Worm (Caenorhabditis elegans) whole organism, mixed stage, embryonic: ENCODE measurements around the gene T27A1.2.

Source experiments
- M03D4.4 ChIP-seq: sonication (generic microtip); optimal IDR thresholded peaks from 2 replicates; lab custom pipeline; 2017; ENCODE audit warnings: mild to moderate bottlenecking, missing genetic modification characterization, missing compliant biosample characterization
- bed-3 ChIP-seq: fragments of 200-800 bp; sonication (Bioruptor generic); optimal IDR thresholded peaks from 3 replicates; lab custom pipeline; 2018; ENCODE audit warnings: mild to moderate bottlenecking, missing genetic modification characterization, moderate library complexity, missing compliant biosample characterization
- ceh-39 ChIP-seq: fragments of 150-350 bp; optimal IDR thresholded peaks from 2 replicates; lab custom pipeline; 2014; ENCODE audit warnings: missing biosample characterization, missing genetic modification characterization
- ceh-43 ChIP-seq: fragments of 200-800 bp; sonication (Bioruptor generic); optimal IDR thresholded peaks from 2 replicates; lab custom pipeline; 2018; ENCODE audit warnings: mild to moderate bottlenecking, missing genetic modification characterization, moderate library complexity, missing compliant biosample characterization
- ceh-83 ChIP-seq: fragments of 200-800 bp; sonication (Bioruptor generic); optimal IDR thresholded peaks from 2 replicates; lab custom pipeline; 2018; ENCODE audit warnings: mild to moderate bottlenecking, missing genetic modification characterization, missing compliant biosample characterization
- ces-1 ChIP-seq: fragments of 150-350 bp; optimal IDR thresholded peaks from 2 replicates; lab custom pipeline; 2014; ENCODE audit warnings: missing biosample characterization, missing genetic modification reagents, missing genetic modification characterization
- cnd-1 ChIP-seq: fragments of 200-800 bp; sonication (Bioruptor generic); optimal IDR thresholded peaks from 2 replicates; lab custom pipeline; 2018; ENCODE audit warnings: mild to moderate bottlenecking, missing genetic modification characterization, missing compliant biosample characterization
- drap-1 ChIP-seq: fragments of 200-800 bp; sonication (Bioruptor generic); optimal IDR thresholded peaks from 3 replicates; lab custom pipeline; 2018; ENCODE audit warnings: mild to moderate bottlenecking, missing genetic modification characterization, missing compliant biosample characterization
- elt-1 ChIP-seq: sonication (generic microtip); optimal IDR thresholded peaks from 2 replicates; lab custom pipeline; 2017; ENCODE audit warnings: missing genetic modification characterization, mild to moderate bottlenecking, missing compliant biosample characterization, antibody characterized with exemption, moderate library complexity, borderline replicate concordance; ENCODE audit not compliant: insufficient read depth
- elt-3 ChIP-seq: fragments of 150-350 bp; optimal IDR thresholded peaks from 2 replicates; lab custom pipeline; 2014; ENCODE audit warnings: missing biosample characterization, missing genetic modification characterization
- flh-1 ChIP-seq: fragments of 200-800 bp; sonication (Bioruptor generic); optimal IDR thresholded peaks from 2 replicates; lab custom pipeline; 2018; ENCODE audit warnings: mild to moderate bottlenecking, missing genetic modification characterization, moderate library complexity, missing compliant biosample characterization
- ham-2 ChIP-seq: fragments of 200-800 bp; sonication (Bioruptor generic); optimal IDR thresholded peaks from 2 replicates; lab custom pipeline; 2018; ENCODE audit warnings: mild to moderate bottlenecking, missing genetic modification characterization, missing compliant biosample characterization
- lin-13 ChIP-seq: fragments of 150-350 bp; optimal IDR thresholded peaks from 2 replicates; lab custom pipeline; 2014; ENCODE audit warnings: missing biosample characterization, missing genetic modification characterization
- lin-32 ChIP-seq: fragments of 200-800 bp; sonication (Bioruptor generic); optimal IDR thresholded peaks from 2 replicates; lab custom pipeline; 2018; ENCODE audit warnings: mild to moderate bottlenecking, missing genetic modification characterization, missing compliant biosample characterization
- lsy-2 ChIP-seq: fragments of 150-350 bp; optimal IDR thresholded peaks from 2 replicates; lab custom pipeline; 2014; ENCODE audit warnings: missing biosample characterization, missing genetic modification characterization
- mab-5 ChIP-seq: fragments of 150-350 bp; optimal IDR thresholded peaks from 2 replicates; lab custom pipeline; 2014; ENCODE audit warnings: missing biosample characterization, missing genetic modification characterization
- mep-1 ChIP-seq: fragments of 150-350 bp; optimal IDR thresholded peaks from 2 replicates; lab custom pipeline; 2017; ENCODE audit warnings: missing biosample characterization, missing genetic modification reagents, missing genetic modification characterization, inconsistent platforms
- mls-2 ChIP-seq: sonication (generic microtip); optimal IDR thresholded peaks from 2 replicates; lab custom pipeline; 2016; ENCODE audit warnings: mild to moderate bottlenecking, missing genetic modification characterization, moderate library complexity, missing compliant biosample characterization
- nhr-12 ChIP-seq: fragments of 150-350 bp; optimal IDR thresholded peaks from 2 replicates; lab custom pipeline; 2014; ENCODE audit warnings: missing biosample characterization, missing genetic modification characterization
- nhr-2 ChIP-seq: fragments of 150-350 bp; optimal IDR thresholded peaks from 2 replicates; lab custom pipeline; 2014; ENCODE audit warnings: missing biosample characterization, missing genetic modification characterization
- nhr-237 ChIP-seq: fragments of 150-350 bp; optimal IDR thresholded peaks from 2 replicates; lab custom pipeline; 2014; ENCODE audit warnings: missing biosample characterization, missing genetic modification characterization
- nhr-28 ChIP-seq: fragments of 150-350 bp; optimal IDR thresholded peaks from 2 replicates; lab custom pipeline; 2014; ENCODE audit warnings: missing biosample characterization, missing genetic modification characterization
- nhr-76 ChIP-seq: sonication (generic microtip); optimal IDR thresholded peaks from 2 replicates; lab custom pipeline; 2017; ENCODE audit warnings: missing biosample characterization, missing genetic modification characterization
- pha-4 ChIP-seq: fragments of 150-350 bp; optimal IDR thresholded peaks from 2 replicates; lab custom pipeline; 2018; ENCODE audit warnings: missing biosample characterization, missing genetic modification reagents, missing genetic modification characterization
- sem-2 ChIP-seq: fragments of 200-800 bp; sonication (Bioruptor generic); optimal IDR thresholded peaks from 2 replicates; lab custom pipeline; 2018; ENCODE audit warnings: mild to moderate bottlenecking, missing genetic modification characterization, missing compliant biosample characterization
- snpc-4 ChIP-seq: fragments of 150-350 bp; optimal IDR thresholded peaks from 2 replicates; lab custom pipeline; 2014; ENCODE audit warnings: missing biosample characterization, missing genetic modification characterization
- sptf-1 ChIP-seq: sonication (generic microtip); optimal IDR thresholded peaks from 2 replicates; lab custom pipeline; 2017; ENCODE audit warnings: mild to moderate bottlenecking, missing genetic modification characterization, moderate library complexity, missing compliant biosample characterization
- unc-120 ChIP-seq: sonication (generic microtip); optimal IDR thresholded peaks from 2 replicates; lab custom pipeline; 2017; ENCODE audit warnings: missing genetic modification characterization, missing compliant biosample characterization; ENCODE audit not compliant: poor library complexity, severe bottlenecking
- unc-62 ChIP-seq: fragments of 150-350 bp; optimal IDR thresholded peaks from 2 replicates; lab custom pipeline; 2014; ENCODE audit warnings: missing biosample characterization, missing genetic modification reagents, missing genetic modification characterization
- zip-8 ChIP-seq: fragments of 150-350 bp; optimal IDR thresholded peaks from 2 replicates; lab custom pipeline; 2014; ENCODE audit warnings: missing biosample characterization, missing genetic modification characterization
- ztf-11 ChIP-seq: fragments of 150-350 bp; optimal IDR thresholded peaks from 2 replicates; lab custom pipeline; 2014; ENCODE audit warnings: missing biosample characterization, missing genetic modification characterization

Gene T27A1.2

ce11 chrII:509230-509629 is 27.4 kb downstream of the T27A1.2 start, which contains the start of gene srh-105:
Gene srh-105, minus strand, starts transcription at chrII:509330.
- TF ChIP-seq ceh-43 (GFP tag; lab: Kevin White, UChicago) (no peak), sem-2 (GFP tag; lab: Kevin White, UChicago) (no peak), ces-1 (GFP tag; lab: Kevin White, UChicago) (no peak), ceh-83 (no peak), ceh-39 (tag; lab: Kevin White, UChicago) (no peak), flh-1 (no peak), lsy-2 (no peak), nhr-76 (tag; lab: Kevin White, UChicago) (no peak), nhr-2 (tag; lab: Kevin White, UChicago) (no peak), lin-13 (no peak), mls-2 (tag; lab: Kevin White, UChicago) (no peak), sptf-1 (tag; lab: Kevin White, UChicago) (no peak), bed-3 (GFP tag; lab: Kevin White, UChicago) (no peak), mep-1 (no peak), lin-32 (GFP tag; lab: Kevin White, UChicago) (no peak), snpc-4 (no peak)

ce11 chrII:508603-509002 is 28.1 kb downstream of the T27A1.2 start:
- TF ChIP-seq snpc-4 = no peak
- TF ChIP-seq elt-3 (tag; lab: Kevin White, UChicago) = no peak
- no peak for TF ChIP-seq unc-62 (GFP tag; lab: Kevin White, UChicago)
- no peak for TF ChIP-seq ceh-43 (GFP tag; lab: Kevin White, UChicago)
- no peak for TF ChIP-seq bed-3 (GFP tag; lab: Kevin White, UChicago)
- TF ChIP-seq sem-2 (GFP tag; lab: Kevin White, UChicago) = no peak
- no peak for TF ChIP-seq ham-2 (GFP tag; lab: Kevin White, UChicago)
- TF ChIP-seq ceh-83 = no peak
- no peak for TF ChIP-seq nhr-12 (tag; lab: Kevin White, UChicago)

- TF ChIP-seq nhr-28 (tag; lab: Kevin White, UChicago) (no peak), pha-4 (tag; lab: Kevin White, UChicago) (peak; percentile 11), M03D4.4 (tag; lab: Kevin White, UChicago) (no peak), cnd-1 (peak; percentile 39), ceh-43 (GFP tag; lab: Kevin White, UChicago) (peak; percentile 30), lsy-2 (peak; percentile 19), flh-1 (no peak), lin-13 (peak; percentile 31), sptf-1 (tag; lab: Kevin White, UChicago) (peak; percentile 20), ztf-11 (no peak), ces-1 (GFP tag; lab: Kevin White, UChicago) (peak; percentile 45), mep-1 (peak; percentile 46), zip-8 (peak; percentile 8)
Observed at ce11 chrII:506069-506468, 30.6 kb downstream of the T27A1.2 start.

- TF ChIP-seq mab-5 = no peak
- no peak for TF ChIP-seq mep-1
- no peak for TF ChIP-seq nhr-2 (tag; lab: Kevin White, UChicago)
- no peak for TF ChIP-seq M03D4.4 (tag; lab: Kevin White, UChicago)
- TF ChIP-seq zip-8 = no peak
- no peak for TF ChIP-seq nhr-12 (tag; lab: Kevin White, UChicago)
- no peak for TF ChIP-seq nhr-76 (tag; lab: Kevin White, UChicago)
- TF ChIP-seq sptf-1 (tag; lab: Kevin White, UChicago) = no peak
- no peak for TF ChIP-seq drap-1
- no peak for TF ChIP-seq elt-1 (tag; lab: Kevin White, UChicago)
- TF ChIP-seq elt-3 (tag; lab: Kevin White, UChicago) = no peak
- no peak for TF ChIP-seq ces-1 (GFP tag; lab: Kevin White, UChicago)
- TF ChIP-seq snpc-4 = no peak
- TF ChIP-seq mls-2 (tag; lab: Kevin White, UChicago) = no peak
- TF ChIP-seq bed-3 (GFP tag; lab: Kevin White, UChicago) = no peak
- no peak for TF ChIP-seq lsy-2
- TF ChIP-seq pha-4 (tag; lab: Kevin White, UChicago) = no peak
- TF ChIP-seq nhr-237 = no peak
- TF ChIP-seq unc-120 (tag; lab: Kevin White, UChicago) = no peak
Observed at ce11 chrII:502638-503037, 34.0 kb downstream of the T27A1.2 start.

- TF ChIP-seq ces-1 (GFP tag; lab: Kevin White, UChicago) = no peak
- TF ChIP-seq nhr-28 (tag; lab: Kevin White, UChicago) = no peak
- TF ChIP-seq pha-4 (tag; lab: Kevin White, UChicago) = no peak
- TF ChIP-seq elt-3 (tag; lab: Kevin White, UChicago) = no peak
Observed at ce11 chrII:495124-495523, 41.6 kb downstream of the T27A1.2 start, which contains the start of gene sms-5. Gene sms-5, plus strand, starts transcription at chrII:495424.
